Worm (Caenorhabditis elegans): ENCODE results near the gene C14C6.8.

C14C6.8 gene

ce11 chrV:578977-579376 is 26.0 kb upstream of the C14C6.8 start, which contains the start of gene K06H6.4:
Gene K06H6.4 (plus strand): TSS chrV:579277.
- TF ChIP-seq sem-2 (GFP tag; optimal IDR thresholded peaks at IDR 0.05) (no peak), lin-13 (tag; optimal IDR thresholded peaks at IDR 0.05) (no peak), cnd-1 (tag; optimal IDR thresholded peaks at IDR 0.05) (no peak), nhr-237 (tag; optimal IDR thresholded peaks at IDR 0.05) (no peak), drap-1 (GFP tag; optimal IDR thresholded peaks at IDR 0.05) (no peak), ces-1 (GFP tag; optimal IDR thresholded peaks at IDR 0.05) (no peak), zip-8 (tag; optimal IDR thresholded peaks at IDR 0.05) (no peak), nhr-76 (tag; optimal IDR thresholded peaks at IDR 0.05) (no peak), mab-5 (tag; optimal IDR thresholded peaks at IDR 0.05) (no peak), lin-32 (GFP tag; optimal IDR thresholded peaks at IDR 0.05) (no peak), hlh-1 (tag; optimal IDR thresholded peaks at IDR 0.05) (no peak), unc-62 (GFP tag; optimal IDR thresholded peaks at IDR 0.05) (no peak), blmp-1 (tag; optimal IDR thresholded peaks at IDR 0.05) (no peak), elt-3 (tag; optimal IDR thresholded peaks at IDR 0.05) (no peak)

ce11 chrV:576918-577317 is 24.0 kb upstream of the C14C6.8 start:
- no peak for TF ChIP-seq elt-1 (tag; optimal IDR thresholded peaks at IDR 0.05; ENCODE audit: borderline replicate concordance, insufficient read depth)
- no peak for TF ChIP-seq unc-120 (tag; optimal IDR thresholded peaks at IDR 0.05; ENCODE audit: poor library complexity, severe bottlenecking)
- no peak for TF ChIP-seq ham-2 (GFP tag; optimal IDR thresholded peaks at IDR 0.05)
- TF ChIP-seq tbx-8 (GFP tag; optimal IDR thresholded peaks at IDR 0.05), result no peak
- TF ChIP-seq mls-2 (tag; optimal IDR thresholded peaks at IDR 0.05), result no peak
- no peak for TF ChIP-seq elt-3 (tag; optimal IDR thresholded peaks at IDR 0.05)
- no peak for TF ChIP-seq nhr-12 (tag; optimal IDR thresholded peaks at IDR 0.05)
- no peak for TF ChIP-seq unc-39 (tag; optimal IDR thresholded peaks at IDR 0.05)
- TF ChIP-seq nhr-2 (tag; optimal IDR thresholded peaks at IDR 0.05), result no peak

ce11 chrV:576070-576469 is 23.1 kb upstream of the C14C6.8 start, which contains the start of gene K06H6.5:
Gene K06H6.5 (plus strand): TSS chrV:576370.
- TF ChIP-seq nhr-28 (tag; optimal IDR thresholded peaks at IDR 0.05), result no peak
- TF ChIP-seq lin-13 (tag; optimal IDR thresholded peaks at IDR 0.05), result no peak

ce11 chrV:574639-575038 is 21.7 kb upstream of the C14C6.8 start, which contains the start of gene C14C6.13:
Gene C14C6.13 (minus strand): TSS chrV:574739.
- TF ChIP-seq bed-3 (GFP tag; optimal IDR thresholded peaks at IDR 0.05) (no peak), ham-2 (GFP tag; optimal IDR thresholded peaks at IDR 0.05) (no peak), lin-13 (tag; optimal IDR thresholded peaks at IDR 0.05) (no peak), M03D4.4 (tag; optimal IDR thresholded peaks at IDR 0.05) (no peak), snpc-4 (tag; optimal IDR thresholded peaks at IDR 0.05) (no peak), drap-1 (GFP tag; optimal IDR thresholded peaks at IDR 0.05) (no peak), sem-2 (GFP tag; optimal IDR thresholded peaks at IDR 0.05) (no peak)

- TF ChIP-seq lin-13 (tag; optimal IDR thresholded peaks at IDR 0.05), result no peak
Measured at ce11 chrV:568105-568504, 15.1 kb upstream of the C14C6.8 start, which contains the start of gene sri-72. Gene sri-72 (minus strand): TSS chrV:568205.

ce11 chrV:565984-566383 is 13.0 kb upstream of the C14C6.8 start, which contains the start of gene sri-73:
Gene sri-73 (minus strand): TSS chrV:566084.
- TF ChIP-seq ztf-11 (tag; optimal IDR thresholded peaks at IDR 0.05), result no peak
- TF ChIP-seq elt-1 (tag; optimal IDR thresholded peaks at IDR 0.05; ENCODE audit: borderline replicate concordance, insufficient read depth), result no peak
- TF ChIP-seq lin-13 (tag; optimal IDR thresholded peaks at IDR 0.05), result no peak
- no peak for TF ChIP-seq ceh-83 (GFP tag; optimal IDR thresholded peaks at IDR 0.05)
- no peak for TF ChIP-seq nhr-12 (tag; optimal IDR thresholded peaks at IDR 0.05)
- TF ChIP-seq mep-1 (tag; optimal IDR thresholded peaks at IDR 0.05), result no peak
- TF ChIP-seq snpc-4 (tag; optimal IDR thresholded peaks at IDR 0.05), result no peak
- TF ChIP-seq blmp-1 (tag; optimal IDR thresholded peaks at IDR 0.05), result no peak
- no peak for TF ChIP-seq unc-62 (GFP tag; optimal IDR thresholded peaks at IDR 0.05)
- no peak for TF ChIP-seq mab-5 (tag; optimal IDR thresholded peaks at IDR 0.05)
- TF ChIP-seq zip-8 (tag; optimal IDR thresholded peaks at IDR 0.05), result no peak
- TF ChIP-seq sptf-1 (tag; optimal IDR thresholded peaks at IDR 0.05), result no peak
- no peak for TF ChIP-seq nhr-28 (tag; optimal IDR thresholded peaks at IDR 0.05)
- TF ChIP-seq sem-2 (GFP tag; optimal IDR thresholded peaks at IDR 0.05), result no peak
- no peak for TF ChIP-seq drap-1 (GFP tag; optimal IDR thresholded peaks at IDR 0.05)
- no peak for TF ChIP-seq pha-4 (tag; optimal IDR thresholded peaks at IDR 0.05)
- no peak for TF ChIP-seq hlh-1 (tag; optimal IDR thresholded peaks at IDR 0.05)
- TF ChIP-seq mls-2 (tag; optimal IDR thresholded peaks at IDR 0.05), result no peak
